Worm (Caenorhabditis elegans): Measurements from ENCODE around the gene clp-1.

The clp-1 gene

DNA sequence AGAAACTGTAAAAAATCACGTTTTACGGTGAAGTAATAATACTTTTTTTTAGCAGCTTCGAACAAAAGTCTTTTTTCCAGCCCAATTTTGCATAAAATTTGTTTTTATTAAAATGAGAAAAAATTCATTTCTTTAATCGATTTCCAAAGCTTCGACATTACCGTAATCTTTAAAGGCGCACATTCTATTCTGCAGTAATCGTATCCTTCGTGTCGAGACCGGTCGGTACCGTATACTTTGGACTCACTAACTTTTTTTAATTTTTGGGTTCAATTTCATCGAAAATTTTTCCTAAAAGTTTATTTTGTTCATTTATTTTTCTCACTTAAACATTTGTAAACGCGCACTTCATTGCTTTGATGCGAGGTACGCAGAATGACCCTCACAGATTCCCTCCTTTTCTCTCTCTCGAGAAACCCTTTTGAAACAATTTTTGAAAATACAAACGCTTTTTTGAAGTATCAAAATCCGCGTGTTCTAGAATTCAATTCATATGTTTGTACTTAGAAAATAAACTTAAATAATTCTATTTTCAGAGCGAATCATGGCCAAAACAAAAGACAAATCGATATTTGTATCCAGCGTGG, 6.9 kb downstream of the clp-1 start, which contains the start of gene hrpk-2 (continued):
- TF ChIP-seq D2030.7 (GFP tag; IDR thresholded peaks at IDR 0.05) (no peak), B0035.1 (tag; optimal IDR thresholded peaks at IDR 0.05) (no peak), ccch-3 (GFP tag; optimal IDR thresholded peaks at IDR 0.05) (no peak), die-1 (tag; optimal IDR thresholded peaks at IDR 0.05) (no peak)

DNA sequence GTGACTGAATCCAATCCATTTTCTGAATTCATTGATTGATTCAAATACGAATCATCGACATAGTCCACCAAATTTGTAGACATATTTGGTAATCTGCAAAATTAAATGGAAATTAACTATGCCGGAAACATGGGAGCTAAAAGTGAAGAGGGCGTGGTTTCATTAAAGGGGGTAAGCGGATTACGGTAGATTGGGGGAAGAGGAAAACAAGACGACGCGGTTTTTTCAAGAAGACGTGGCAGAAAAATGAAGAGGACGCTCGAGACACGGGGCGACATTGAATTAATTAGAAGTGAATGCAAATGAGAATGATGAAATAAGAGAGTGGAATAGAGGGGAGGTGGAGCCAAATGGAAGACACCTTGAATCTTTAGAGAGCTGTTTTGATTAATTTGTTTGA, 16.6 kb downstream of the clp-1 start, which contains the start of gene npr-17:
npr-17 (minus strand) TSS at position 101 of the 400 bp plus-strand sequence.
- TF ChIP-seq F55B11.4 (tag; optimal IDR thresholded peaks at IDR 0.05; ENCODE audit: borderline replicate concordance, insufficient read depth) (no peak), ztf-25 (GFP tag; IDR thresholded peaks at IDR 0.05) (no peak), lin-54 (GFP tag; optimal IDR thresholded peaks at IDR 0.05) (no peak), nhr-120 (GFP tag; IDR thresholded peaks at IDR 0.05) (no peak), lag-1 (GFP tag; IDR thresholded peaks at IDR 0.05) (no peak), hmg-1.2 (GFP tag; IDR thresholded peaks at IDR 0.05) (no peak), ztf-18 (tag; optimal IDR thresholded peaks at IDR 0.05) (no peak), let-526 (GFP tag; IDR thresholded peaks at IDR 0.05) (no peak), F49E8.2 (tag; optimal IDR thresholded peaks at IDR 0.05; ENCODE audit: insufficient read depth) (no peak), Y56A3A.18 (GFP tag; IDR thresholded peaks at IDR 0.05) (no peak), ztf-22 (GFP tag; optimal IDR thresholded peaks at IDR 0.05) (no peak), madf-6 (GFP tag; IDR thresholded peaks at IDR 0.05) (no peak), ceh-40 (GFP tag; IDR thresholded peaks at IDR 0.05) (no peak), nfyb-1 (GFP tag; IDR thresholded peaks at IDR 0.05) (no peak)

- peak; percentile 61 for TF ChIP-seq snpc-1.1 (tag; optimal IDR thresholded peaks at IDR 0.05; ENCODE audit: insufficient read depth)
- TF ChIP-seq hmg-1.2 (GFP tag; IDR thresholded peaks at IDR 0.05) = peak; percentile 48; the same call in 1 of the 2 replicates
- TF ChIP-seq B0261.1 (tag; optimal IDR thresholded peaks at IDR 0.05) = no peak
- TF ChIP-seq K12H6.12 (tag; optimal IDR thresholded peaks at IDR 0.05) = no peak
- no peak for TF ChIP-seq akir-1 (GFP tag; optimal IDR thresholded peaks at IDR 0.05)
- no peak for TF ChIP-seq F10E7.11 (tag; optimal IDR thresholded peaks at IDR 0.05)
- TF ChIP-seq cebp-2 (GFP tag; IDR thresholded peaks at IDR 0.05) = no peak
- TF ChIP-seq gei-17 (GFP tag; optimal IDR thresholded peaks at IDR 0.05) = no peak
- no peak for TF ChIP-seq lin-40 (tag; optimal IDR thresholded peaks at IDR 0.05)
- no peak for TF ChIP-seq snpc-4 (GFP tag; optimal IDR thresholded peaks at IDR 0.05)
- peak in 2 of 4 experiments; percentile 77 to 89 for TF ChIP-seq snpc-4 (tag; optimal IDR thresholded peaks at IDR 0.05)
- no peak for TF ChIP-seq pbrm-1 (GFP tag; IDR thresholded peaks at IDR 0.05)
- no peak for TF ChIP-seq lin-35 (GFP tag; optimal IDR thresholded peaks at IDR 0.05)
- TF ChIP-seq B0336.3 (GFP tag; IDR thresholded peaks at IDR 0.05) = no peak
- TF ChIP-seq F57C9.4 (tag; optimal IDR thresholded peaks at IDR 0.05) = no peak
- TF ChIP-seq lin-54 (GFP tag; optimal IDR thresholded peaks at IDR 0.05) = no peak
- TF ChIP-seq F52B5.7 (tag; optimal IDR thresholded peaks at IDR 0.05) = no peak
- TF ChIP-seq B0019.2 (GFP tag; conservative IDR thresholded peaks at IDR 0.05) = no peak
Measured at ce11 chrIII:7997447-7998046, 17.8 kb downstream of the clp-1 start.

DNA sequence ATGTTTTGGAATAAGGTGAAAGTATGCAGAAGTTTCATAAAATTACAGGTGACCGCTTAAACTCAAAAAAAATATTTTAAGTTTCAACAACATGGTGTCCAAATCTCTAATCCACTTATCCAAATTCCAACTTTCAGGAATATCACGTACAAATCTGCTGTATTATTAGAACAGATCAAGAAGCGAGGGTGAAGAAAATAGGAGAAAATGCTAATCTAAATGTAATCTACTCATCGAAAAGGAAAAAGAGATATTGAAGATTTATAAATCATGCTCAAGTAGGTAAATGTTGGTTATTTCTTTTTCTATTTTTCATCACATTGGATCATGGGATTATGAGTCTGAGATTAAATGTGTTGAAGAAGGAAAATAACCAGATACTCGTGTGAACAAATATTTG, 21.8 kb downstream of the clp-1 start:
- TF ChIP-seq ztf-22 (GFP tag; optimal IDR thresholded peaks at IDR 0.05) (no peak), B0261.1 (tag; optimal IDR thresholded peaks at IDR 0.05) (no peak), snpc-4 (GFP tag; optimal IDR thresholded peaks at IDR 0.05) (no peak), snpc-4 (tag; optimal IDR thresholded peaks at IDR 0.05) (no peak), tbp1 (GFP tag; optimal IDR thresholded peaks at IDR 0.05) (no peak), ama-1 (optimal IDR thresholded peaks at IDR 0.05) (no peak), ama-1 (GFP tag; optimal IDR thresholded peaks at IDR 0.05) (no peak), nhr-179 (tag; optimal IDR thresholded peaks at IDR 0.05) (no peak), ccch-3 (GFP tag; optimal IDR thresholded peaks at IDR 0.05) (no peak), die-1 (tag; optimal IDR thresholded peaks at IDR 0.05) (no peak), F39B2.1 (GFP tag; IDR thresholded peaks at IDR 0.05) (no peak), nfya-2 (GFP tag; IDR thresholded peaks at IDR 0.05) (no peak), F52B5.7 (tag; optimal IDR thresholded peaks at IDR 0.05) (no peak), efl-1 (GFP tag; optimal IDR thresholded peaks at IDR 0.05) (no peak), snpc-1.3 (tag; optimal IDR thresholded peaks at IDR 0.05; ENCODE audit: insufficient read depth) (no peak), akir-1 (GFP tag; optimal IDR thresholded peaks at IDR 0.05) (no peak), B0019.2 (GFP tag; conservative IDR thresholded peaks at IDR 0.05) (no peak), B0035.1 (tag; optimal IDR thresholded peaks at IDR 0.05) (no peak)
